Fruit fly (Drosophila melanogaster): ENCODE data around the gene Cyp12e1.
A peak's percentile ranks its signal among the peaks of the same experiment; 100 is the strongest.

The Cyp12e1 gene

DNA sequence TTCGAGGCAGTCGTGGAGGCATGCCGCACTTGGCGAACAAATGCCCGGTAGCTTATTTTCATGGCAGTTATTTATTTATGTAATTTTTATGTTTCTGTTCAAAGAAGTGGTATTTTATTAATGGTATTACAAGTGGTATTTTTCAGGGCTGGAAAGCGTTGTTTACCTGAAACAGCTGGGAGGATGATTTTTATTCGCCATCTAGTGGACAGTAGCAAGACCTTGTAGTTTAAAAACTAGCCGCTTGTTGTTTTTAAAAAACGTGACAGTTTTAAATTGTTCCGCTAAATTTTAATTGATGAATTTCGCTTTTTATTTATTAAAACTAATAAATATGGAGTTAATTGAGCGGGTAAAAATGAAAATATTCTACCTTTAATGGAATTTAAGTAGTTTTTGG is 18.7 kb upstream of the Cyp12e1 start, which contains the start of gene CG6345 (continued):
- TF ChIP-seq Atf-2 (GFP tag; optimal IDR thresholded peaks at IDR 0.05): peak; percentile 83
- no peak for TF ChIP-seq fru (optimal IDR thresholded peaks at IDR 0.05)
- TF ChIP-seq Usf (GFP tag; optimal IDR thresholded peaks at IDR 0.05): no peak
- peak; percentile 91 for TF ChIP-seq Xbp1 (GFP tag; optimal IDR thresholded peaks at IDR 0.05)
- TF ChIP-seq CG18619 (GFP tag; optimal IDR thresholded peaks at IDR 0.05): peak; percentile 81
- TF ChIP-seq CG17802 (tag; optimal IDR thresholded peaks at IDR 0.05): peak; percentile 79
- TF ChIP-seq CG8944 (GFP tag; optimal IDR thresholded peaks at IDR 0.05): peak; percentile 80
- peak; percentile 76 for TF ChIP-seq CG10543 (GFP tag; optimal IDR thresholded peaks at IDR 0.05)
- peak; percentile 56; the same call in 1 of the 2 replicates for TF ChIP-seq GATAe (GFP tag; conservative IDR thresholded peaks at IDR 0.05)
- peak; percentile 86 for TF ChIP-seq fd64A (GFP tag; optimal IDR thresholded peaks at IDR 0.05)
- TF ChIP-seq ase (GFP tag; IDR thresholded peaks at IDR 0.05): peak; percentile 80; the same call in 2 of the 3 replicates
- TF ChIP-seq Poxn (GFP tag; IDR thresholded peaks at IDR 0.05): no peak
- peak; percentile 60; the same call in 2 of the 3 replicates for TF ChIP-seq CG3726 (GFP tag; IDR thresholded peaks at IDR 0.05)
- TF ChIP-seq ATbp (GFP tag; optimal IDR thresholded peaks at IDR 0.05): peak; percentile 79
- TF ChIP-seq Bdp1 (GFP tag; optimal IDR thresholded peaks at IDR 0.05): peak; percentile 58
- TF ChIP-seq CG6254 (GFP tag; optimal IDR thresholded peaks at IDR 0.05): peak; percentile 91
- peak; percentile 83 for TF ChIP-seq sob (GFP tag; IDR thresholded peaks at IDR 0.05)
- no peak for TF ChIP-seq Doc2 (GFP tag; IDR thresholded peaks at IDR 0.05)
- TF ChIP-seq repo (GFP tag; optimal IDR thresholded peaks at IDR 0.05): peak; percentile 81
- no peak for TF ChIP-seq eve (GFP tag; optimal IDR thresholded peaks at IDR 0.05)
- TF ChIP-seq usp (GFP tag; optimal IDR thresholded peaks at IDR 0.05): no peak
- peak; percentile 82 for TF ChIP-seq CG14014 (GFP tag; IDR thresholded peaks at IDR 0.05)
- no peak for TF ChIP-seq sqz (GFP tag; optimal IDR thresholded peaks at IDR 0.05)
- TF ChIP-seq HLH4C (GFP tag; IDR thresholded peaks at IDR 0.05; ENCODE audit: partially characterized antibody): no peak
- peak; percentile 78 for TF ChIP-seq her (GFP tag; optimal IDR thresholded peaks at IDR 0.05)
- TF ChIP-seq Pdp1 (GFP tag; optimal IDR thresholded peaks at IDR 0.05): peak; percentile 80 to 96
- TF ChIP-seq gsb-n (tag; optimal IDR thresholded peaks at IDR 0.05): peak; percentile 64
- no peak for TF ChIP-seq CG4404 (GFP tag; IDR thresholded peaks at IDR 0.05)
- TF ChIP-seq Spps (tag; optimal IDR thresholded peaks at IDR 0.05): peak; percentile 45
- peak; percentile 69 for TF ChIP-seq CG13123 (GFP tag; optimal IDR thresholded peaks at IDR 0.05)
- peak; percentile 69 for TF ChIP-seq CG9932 (GFP tag; IDR thresholded peaks at IDR 0.05)
- peak; percentile 82 for TF ChIP-seq CG7271 (tag; optimal IDR thresholded peaks at IDR 0.05)
- TF ChIP-seq prd (optimal IDR thresholded peaks at IDR 0.05): no peak
- peak; percentile 75 for TF ChIP-seq prd (GFP tag; IDR thresholded peaks at IDR 0.05)
- TF ChIP-seq da (GFP tag; optimal IDR thresholded peaks at IDR 0.05): peak; percentile 56
- peak; percentile 79 for TF ChIP-seq CG16863 (GFP tag; optimal IDR thresholded peaks at IDR 0.05)
- peak; percentile 80 for TF ChIP-seq CG13624 (GFP tag; optimal IDR thresholded peaks at IDR 0.05)
- TF ChIP-seq CG16815 (GFP tag; optimal IDR thresholded peaks at IDR 0.05): peak; percentile 48
- peak; percentile 85 for TF ChIP-seq Xrp1 (GFP tag; IDR thresholded peaks at IDR 0.05)
- peak; percentile 74 for TF ChIP-seq pum (GFP tag; optimal IDR thresholded peaks at IDR 0.05)
- TF ChIP-seq tap (tag; optimal IDR thresholded peaks at IDR 0.05): peak; percentile 72
- peak; percentile 87 for TF ChIP-seq CG17912 (GFP tag; optimal IDR thresholded peaks at IDR 0.05)
- 0 out of 2 replicates have a peak, but pooled peaks have one; percentile 52 for TF ChIP-seq sim (GFP tag; IDR thresholded peaks at IDR 0.05)
- TF ChIP-seq CG8290 (GFP tag; optimal IDR thresholded peaks at IDR 0.05): peak; percentile 50
- peak; percentile 44 to 82 for TF ChIP-seq CG8290 (tag; optimal IDR thresholded peaks at IDR 0.05)
- peak; percentile 93 for TF ChIP-seq CG5245 (GFP tag; optimal IDR thresholded peaks at IDR 0.05)
- peak; percentile 76 for TF ChIP-seq CG5180 (GFP tag; optimal IDR thresholded peaks at IDR 0.05)
- TF ChIP-seq sens (GFP tag): peak; percentile 97
- peak; percentile 75 for TF ChIP-seq dmrt11E (tag; optimal IDR thresholded peaks at IDR 0.05)
- TF ChIP-seq Atf3 (GFP tag; optimal IDR thresholded peaks at IDR 0.05): peak; percentile 75
- TF ChIP-seq ham (GFP tag; IDR thresholded peaks at IDR 0.05): no peak
- peak; percentile 85 for TF ChIP-seq Mes4 (GFP tag; optimal IDR thresholded peaks at IDR 0.05)
- peak; percentile 48; the same call in 1 of the 2 replicates for TF ChIP-seq CG10321 (GFP tag; IDR thresholded peaks at IDR 0.05)

Data from whole organism, embryonic.